Worm (Caenorhabditis elegans) whole organism, late embryonic: ENCODE results near the gene ztf-27.

Source experiments
- K02D7.2 ChIP-seq: sonication (generic microtip); optimal IDR thresholded peaks from 2 replicates; lab custom pipeline; 2017; ENCODE audit warnings: mild to moderate bottlenecking, missing genetic modification characterization, missing compliant biosample characterization
- ama-1 ChIP-seq: fragments of 150-350 bp; optimal IDR thresholded peaks from 2 replicates; lab custom pipeline; 2014
- ceh-14 ChIP-seq: sonication (generic microtip); optimal IDR thresholded peaks from 2 replicates; lab custom pipeline; 2016; ENCODE audit warnings: missing genotype, missing genetic modification characterization, missing compliant biosample characterization
- ceh-19 ChIP-seq: fragments of 200-800 bp; sonication (Bioruptor generic); optimal IDR thresholded peaks from 2 replicates; lab custom pipeline; 2018; ENCODE audit warnings: mild to moderate bottlenecking, missing genetic modification characterization, missing compliant biosample characterization
- ceh-48 ChIP-seq: sonication (generic microtip); optimal IDR thresholded peaks from 2 replicates; lab custom pipeline; 2016; ENCODE audit warnings: missing genetic modification characterization, inconsistent platforms, missing compliant biosample characterization
- hlh-8 ChIP-seq: sonication (generic microtip); optimal IDR thresholded peaks from 2 replicates; lab custom pipeline; 2016; ENCODE audit warnings: missing genotype, missing genetic modification characterization, missing compliant biosample characterization
- nhr-232 ChIP-seq: sonication (generic microtip); optimal IDR thresholded peaks from 2 replicates; lab custom pipeline; 2016; ENCODE audit warnings: missing genetic modification characterization, missing compliant biosample characterization
- pha-4 ChIP-seq: fragments of 150-350 bp; optimal IDR thresholded peaks from 2 replicates; lab custom pipeline; 2018; ENCODE audit warnings: missing biosample characterization, missing genetic modification reagents, missing genetic modification characterization
- tbx-2 ChIP-seq: sonication (generic microtip); optimal IDR thresholded peaks from 2 replicates; lab custom pipeline; 2016; ENCODE audit warnings: missing genetic modification characterization, missing compliant biosample characterization

DNA sequence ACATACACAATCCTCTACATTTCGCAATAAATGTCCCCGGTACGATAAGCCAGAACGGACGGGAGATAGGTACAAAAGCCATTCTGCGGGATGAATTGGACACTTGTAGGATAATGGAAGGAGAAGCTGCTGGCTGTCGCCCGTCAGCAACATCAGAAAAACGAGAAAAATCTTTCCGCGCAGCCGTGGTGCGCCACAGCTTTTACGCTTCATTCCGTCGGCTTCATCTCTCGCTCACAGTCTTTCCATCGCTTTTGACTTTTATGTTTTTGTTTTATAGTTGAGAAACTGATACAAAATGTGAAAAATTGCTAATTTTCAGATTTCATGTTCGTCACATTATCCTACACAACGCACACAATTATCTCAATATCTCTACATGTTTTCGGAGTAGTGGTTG lies 39.1 kb upstream of the ztf-27 start, which contains the start of gene C07E3.10:
- no peak for TF ChIP-seq ceh-14
- no peak for TF ChIP-seq ceh-19 (GFP tag; lab: Kevin White, UChicago)
- no peak for TF ChIP-seq hlh-8
- TF ChIP-seq tbx-2 (tag; lab: Kevin White, UChicago): no peak
- no peak for TF ChIP-seq pha-4 (tag; lab: Kevin White, UChicago)
- no peak for TF ChIP-seq ceh-48 (tag; lab: Kevin White, UChicago)
- TF ChIP-seq ama-1: no peak
- no peak for TF ChIP-seq nhr-232 (tag; lab: Kevin White, UChicago)
- no peak for TF ChIP-seq K02D7.2 (tag; lab: Kevin White, UChicago)
